Worm (Caenorhabditis elegans): ENCODE results near the gene F25E5.1.
A peak's percentile ranks its signal among the peaks of the same experiment; 100 is the strongest.

The F25E5.1 gene

DNA sequence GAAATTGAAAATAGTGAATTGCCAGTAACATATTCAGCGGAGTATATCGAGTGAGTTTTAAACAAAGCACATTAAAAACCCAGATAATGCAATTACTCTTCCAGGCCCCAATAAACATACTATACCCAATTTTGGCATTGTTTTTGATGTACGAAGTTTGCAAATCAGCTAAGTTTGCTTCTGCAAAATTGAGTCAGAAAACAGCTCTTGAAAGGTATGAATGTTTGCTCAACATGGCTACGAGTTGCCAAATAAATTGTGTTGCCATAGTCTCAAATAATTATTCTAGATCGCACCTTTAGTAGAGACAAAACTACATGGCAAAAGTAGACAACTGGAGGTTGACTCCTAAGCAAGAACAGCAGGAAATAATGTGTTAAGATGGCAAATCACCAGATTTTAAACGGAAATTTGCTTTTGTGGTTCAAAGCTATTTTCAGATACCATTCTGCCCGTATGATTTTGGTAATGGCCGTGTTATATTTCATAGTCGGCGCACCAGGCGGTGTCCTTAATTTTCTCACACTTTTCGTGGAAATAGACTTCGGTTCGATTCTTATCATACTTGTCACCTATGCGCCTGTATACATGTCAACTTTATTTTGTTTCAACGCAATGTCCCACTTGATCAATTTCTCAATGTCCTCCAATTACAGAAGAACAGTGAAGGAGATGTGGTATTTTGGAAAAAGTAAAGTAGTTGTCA, 33.1 kb upstream of the F25E5.1 start (continued):
- TF ChIP-seq pha-4 (GFP tag; IDR thresholded peaks at IDR 0.05) (peak; percentile 39; the same call in 1 of the 2 replicates), pha-4 (tag; optimal IDR thresholded peaks at IDR 0.05) (no peak), dmd-6 (GFP tag; IDR thresholded peaks at IDR 0.05) (peak; percentile 25), T26A8.4 (GFP tag; IDR thresholded peaks at IDR 0.05) (peak; percentile 61; the same call in 1 of the 2 replicates), mes-2 (tag; optimal IDR thresholded peaks at IDR 0.05; ENCODE audit: poor library complexity, severe bottlenecking) (peak; percentile 29), dpl-1 (GFP tag; optimal IDR thresholded peaks at IDR 0.05) (no peak), zfp-3 (GFP tag; conservative IDR thresholded peaks at IDR 0.05) (peak; percentile 90), mdt-29 (GFP tag; IDR thresholded peaks at IDR 0.05) (0 out of 2 replicates have a peak, but pooled peaks have one; percentile 6), mep-1 (tag; optimal IDR thresholded peaks at IDR 0.05) (peak; percentile 50), aha-1 (tag) (peak; percentile 90), T20F7.1 (GFP tag; optimal IDR thresholded peaks at IDR 0.05) (peak; percentile 22), dve-1 (tag; optimal IDR thresholded peaks at IDR 0.05; ENCODE audit: insufficient read depth) (peak; percentile 69)

ce11 chrV:7434805-7435363, 30.8 kb upstream of the F25E5.1 start:
- TF ChIP-seq D1046.2 (GFP tag; IDR thresholded peaks at IDR 0.05) (no peak), zfp-3 (GFP tag; conservative IDR thresholded peaks at IDR 0.05) (0 out of 2 replicates have a peak, but pooled peaks have one; percentile 28), dve-1 (tag; optimal IDR thresholded peaks at IDR 0.05; ENCODE audit: insufficient read depth) (peak; percentile 64), ceh-82 (tag; optimal IDR thresholded peaks at IDR 0.05) (no peak), daf-8 (GFP tag; IDR thresholded peaks at IDR 0.05) (no peak), lsy-2 (tag; optimal IDR thresholded peaks at IDR 0.05) (peak in 1 of 2 experiments; percentile 68), snpc-4 (tag; optimal IDR thresholded peaks at IDR 0.05) (no peak), dpl-1 (GFP tag; optimal IDR thresholded peaks at IDR 0.05) (peak; percentile 24), ama-1 (optimal IDR thresholded peaks at IDR 0.05) (peak; percentile 78), mxl-2 (GFP tag; conservative IDR thresholded peaks at IDR 0.05) (peak; percentile 39; the same call in 1 of the 2 replicates), pha-4 (GFP tag; IDR thresholded peaks at IDR 0.05) (no peak), pha-4 (tag; optimal IDR thresholded peaks at IDR 0.05) (peak; percentile 2), duxl-1 (tag; optimal IDR thresholded peaks at IDR 0.05; ENCODE audit: poor library complexity) (peak; percentile 23), nhr-11 (tag; optimal IDR thresholded peaks at IDR 0.05) (peak; percentile 32), dmd-6 (GFP tag; IDR thresholded peaks at IDR 0.05) (peak; percentile 78), mdl-1 (tag; optimal IDR thresholded peaks at IDR 0.05) (peak in 1 of 2 experiments; percentile 89), nhr-48 (tag; optimal IDR thresholded peaks at IDR 0.05) (peak; percentile 56), nhr-77 (tag; optimal IDR thresholded peaks at IDR 0.05) (peak; percentile 52), lin-29 (GFP tag; IDR thresholded peaks at IDR 0.05) (no peak), daf-16 (GFP tag; optimal IDR thresholded peaks at IDR 0.05) (no peak), daf-16 (tag; optimal IDR thresholded peaks at IDR 0.05) (peak; percentile 62), ceh-32 (tag; optimal IDR thresholded peaks at IDR 0.05; ENCODE audit: poor library complexity) (no peak), hlh-30 (tag; optimal IDR thresholded peaks at IDR 0.05; ENCODE audit: insufficient read depth) (peak; percentile 87), nhr-28 (tag; optimal IDR thresholded peaks at IDR 0.05) (peak; percentile 44), tra-1 (GFP tag; IDR thresholded peaks at IDR 0.05) (no peak; the same call in 1 of the 2 replicates), hlh-11 (tag; optimal IDR thresholded peaks at IDR 0.05) (peak; percentile 79), nhr-6 (tag; optimal IDR thresholded peaks at IDR 0.05) (peak; percentile 28), hif-1 (tag; optimal IDR thresholded peaks at IDR 0.05) (peak in 1 of 2 experiments; percentile 10), ceh-20 (GFP tag; IDR thresholded peaks at IDR 0.05) (peak; percentile 50; the same call in 1 of the 2 replicates), saeg-2 (GFP tag; IDR thresholded peaks at IDR 0.05) (no peak), mes-2 (tag; optimal IDR thresholded peaks at IDR 0.05; ENCODE audit: poor library complexity, severe bottlenecking) (peak; percentile 38), T26A8.4 (GFP tag; IDR thresholded peaks at IDR 0.05) (peak; percentile 11; the same call in 1 of the 2 replicates), unc-62 (GFP tag; optimal IDR thresholded peaks at IDR 0.05 in 1 of 2) (peak in 1 of 2 experiments; percentile 78), unc-62 (tag; optimal IDR thresholded peaks at IDR 0.05) (no peak), jun-1 (tag; optimal IDR thresholded peaks at IDR 0.05) (no peak), mep-1 (tag; optimal IDR thresholded peaks at IDR 0.05) (peak; percentile 35), mxl-3 (GFP tag; optimal IDR thresholded peaks at IDR 0.05) (peak; percentile 63), daf-19 (GFP tag; conservative IDR thresholded peaks at IDR 0.05) (no peak)
